Worm (Caenorhabditis elegans) whole organism, L2 larva: ENCODE measurements around the gene C05E4.12.

Source experiments
- F13H6.1 ChIP-seq: sonication (generic microtip); optimal IDR thresholded peaks from 2 replicates; lab custom pipeline; 2016; ENCODE audit warnings: missing genetic modification characterization, missing compliant biosample characterization
- R02D3.7 ChIP-seq: fragments of 150-350 bp; optimal IDR thresholded peaks from 2 replicates; lab custom pipeline; 2014; ENCODE audit warnings: missing biosample characterization, missing genetic modification characterization
- Y55F3AM.14 ChIP-seq: fragments of 200-800 bp; sonication (Bioruptor generic); optimal IDR thresholded peaks from 2 replicates; lab custom pipeline; 2018; ENCODE audit warnings: mild to moderate bottlenecking, missing genetic modification characterization, missing compliant biosample characterization
- ZK546.5 ChIP-seq: sonication (generic microtip); optimal IDR thresholded peaks from 2 replicates; lab custom pipeline; 2017; ENCODE audit warnings: missing biosample characterization, missing genetic modification characterization
- alr-1 ChIP-seq: fragments of 150-350 bp; optimal IDR thresholded peaks from 2 replicates; lab custom pipeline; 2014; ENCODE audit warnings: missing biosample characterization, missing genetic modification characterization
- aly-2 ChIP-seq: fragments of 150-350 bp; optimal IDR thresholded peaks from 2 replicates; lab custom pipeline; 2014; ENCODE audit warnings: missing biosample characterization, missing genetic modification characterization
- ama-1 ChIP-seq: fragments of 150-350 bp; optimal IDR thresholded peaks from 2 replicates; lab custom pipeline; 2018; ENCODE audit warnings: inconsistent platforms
- blmp-1 ChIP-seq: sonication (generic microtip); optimal IDR thresholded peaks from 2 replicates; lab custom pipeline; 2017; ENCODE audit warnings: missing genetic modification characterization, mild to moderate bottlenecking, missing compliant biosample characterization, antibody characterized with exemption, moderate library complexity; ENCODE audit not compliant: insufficient read depth
- ceh-16 ChIP-seq: fragments of 150-350 bp; optimal IDR thresholded peaks from 2 replicates; lab custom pipeline; 2014; ENCODE audit warnings: missing biosample characterization, missing genetic modification characterization
- ceh-82 ChIP-seq: fragments of 150-350 bp; optimal IDR thresholded peaks from 2 replicates; lab custom pipeline; 2014; ENCODE audit warnings: missing biosample characterization, missing genetic modification characterization
- crh-2 ChIP-seq: sonication (generic microtip); optimal IDR thresholded peaks from 2 replicates; lab custom pipeline; 2017; ENCODE audit warnings: missing biosample characterization, missing genetic modification characterization
- dmd-4 ChIP-seq: sonication (generic microtip); optimal IDR thresholded peaks from 2 replicates; lab custom pipeline; 2017; ENCODE audit warnings: missing biosample characterization, missing genetic modification characterization
- egl-27 ChIP-seq: sonication (generic microtip); optimal IDR thresholded peaks from 3 replicates; lab custom pipeline; 2017; ENCODE audit warnings: missing biosample characterization, missing genetic modification reagents, missing genetic modification characterization
- elt-1 ChIP-seq: fragments of 150-350 bp; optimal IDR thresholded peaks from 2 replicates; lab custom pipeline; 2014; ENCODE audit warnings: missing biosample characterization, missing genetic modification characterization
- elt-3 ChIP-seq: sonication (generic microtip); optimal IDR thresholded peaks from 2 replicates; lab custom pipeline; 2017; ENCODE audit warnings: missing biosample characterization, missing genetic modification characterization
- fos-1 ChIP-seq: fragments of 150-350 bp; optimal IDR thresholded peaks from 2 replicates; lab custom pipeline; 2014; ENCODE audit warnings: missing biosample characterization, missing genetic modification characterization
- gmeb-1 ChIP-seq: fragments of 150-350 bp; optimal IDR thresholded peaks from 2 replicates; lab custom pipeline; 2014; ENCODE audit warnings: missing biosample characterization, missing genetic modification characterization
- lin-11 ChIP-seq: fragments of 150-350 bp; sonication (generic microtip); optimal IDR thresholded peaks from 2 replicates; lab custom pipeline; 2014; ENCODE audit warnings: missing biosample characterization, missing genetic modification characterization, inconsistent platforms, mixed read lengths
- lin-13 ChIP-seq: fragments of 150-350 bp; optimal IDR thresholded peaks from 2 replicates; lab custom pipeline; 2014; ENCODE audit warnings: missing biosample characterization, missing genetic modification reagents, missing genetic modification characterization
- lin-39 ChIP-seq: fragments of 150-350 bp; optimal IDR thresholded peaks from 2 replicates; lab custom pipeline; 2014; ENCODE audit warnings: missing biosample characterization, missing genetic modification reagents, missing genetic modification characterization
- lsy-2 ChIP-seq, 2 experiments: fragments of 150-350 bp in 1 of 2; sonication (generic microtip) in 1 of 2; optimal IDR thresholded peaks; 2 replicates each; lab custom pipeline; 2014 to 2017; ENCODE audit warnings: missing biosample characterization in 2 of 2, missing genetic modification characterization in 2 of 2
- mab-5 ChIP-seq: fragments of 150-350 bp; optimal IDR thresholded peaks from 2 replicates; lab custom pipeline; 2014; ENCODE audit warnings: missing biosample characterization, missing genetic modification characterization
- mdl-1 ChIP-seq, 2 experiments: fragments of 150-350 bp in 1 of 2; sonication (generic microtip) in 1 of 2; optimal IDR thresholded peaks; 2 replicates each; lab custom pipeline; 2017; ENCODE audit warnings: missing biosample characterization in 2 of 2, missing genetic modification characterization in 2 of 2
- nhr-10 ChIP-seq: sonication (generic microtip); optimal IDR thresholded peaks from 2 replicates; lab custom pipeline; 2017; ENCODE audit warnings: missing biosample characterization, missing genetic modification characterization
- nhr-11 ChIP-seq: fragments of 150-350 bp; optimal IDR thresholded peaks from 2 replicates; lab custom pipeline; 2014; ENCODE audit warnings: missing biosample characterization, missing genetic modification characterization
- nhr-129 ChIP-seq: fragments of 150-350 bp; optimal IDR thresholded peaks from 2 replicates; lab custom pipeline; 2014; ENCODE audit warnings: missing biosample characterization, missing genetic modification characterization
- nhr-21 ChIP-seq: fragments of 150-350 bp; optimal IDR thresholded peaks from 2 replicates; lab custom pipeline; 2014; ENCODE audit warnings: missing biosample characterization, missing genetic modification characterization
- nhr-237 ChIP-seq: fragments of 150-350 bp; optimal IDR thresholded peaks from 2 replicates; lab custom pipeline; 2014; ENCODE audit warnings: missing biosample characterization, missing genetic modification characterization
- nhr-25 ChIP-seq: fragments of 150-350 bp; sonication (generic microtip); optimal IDR thresholded peaks from 3 replicates; lab custom pipeline; 2014; ENCODE audit warnings: missing biosample characterization, missing genetic modification characterization
- nhr-6 ChIP-seq: fragments of 150-350 bp; optimal IDR thresholded peaks from 2 replicates; lab custom pipeline; 2014; ENCODE audit warnings: missing biosample characterization, missing genetic modification characterization
- nhr-77 ChIP-seq: fragments of 150-350 bp; optimal IDR thresholded peaks from 2 replicates; lab custom pipeline; 2014; ENCODE audit warnings: missing biosample characterization, missing genetic modification characterization
- peb-1 ChIP-seq: fragments of 150-350 bp; optimal IDR thresholded peaks from 2 replicates; lab custom pipeline; 2014; ENCODE audit warnings: missing biosample characterization, missing genetic modification characterization
- sem-4 ChIP-seq: fragments of 150-350 bp; optimal IDR thresholded peaks from 2 replicates; lab custom pipeline; 2014; ENCODE audit warnings: missing biosample characterization, missing genetic modification reagents, missing genetic modification characterization
- skn-1 ChIP-seq: sonication (generic microtip); optimal IDR thresholded peaks from 2 replicates; lab custom pipeline; 2017; ENCODE audit warnings: missing biosample characterization, missing genetic modification characterization
- sma-3 ChIP-seq: sonication (generic microtip); optimal IDR thresholded peaks from 2 replicates; lab custom pipeline; 2016; ENCODE audit warnings: missing genetic modification reagents, missing genetic modification characterization, missing compliant biosample characterization
- sma-9 ChIP-seq, 2 experiments: fragments of 150-350 bp in 1 of 2; sonication (generic microtip) in 1 of 2; optimal IDR thresholded peaks; 2 replicates each; lab custom pipeline; 2014 to 2016; ENCODE audit warnings: missing genetic modification characterization in 2 of 2, mild to moderate bottlenecking in 1 of 2, missing biosample characterization in 1 of 2, missing compliant biosample characterization in 1 of 2, missing genetic modification reagents in 1 of 2, moderate library complexity in 1 of 2
- unc-55 ChIP-seq: fragments of 150-350 bp; sonication (generic microtip); optimal IDR thresholded peaks from 3 replicates; lab custom pipeline; 2014; ENCODE audit warnings: missing biosample characterization, missing genetic modification reagents, missing genetic modification characterization
- unc-62 ChIP-seq: fragments of 150-350 bp; optimal IDR thresholded peaks from 2 replicates; lab custom pipeline; 2014; ENCODE audit warnings: missing biosample characterization, missing genetic modification reagents, missing genetic modification characterization
- zag-1 ChIP-seq: fragments of 150-350 bp; optimal IDR thresholded peaks from 2 replicates; lab custom pipeline; 2014; ENCODE audit warnings: missing biosample characterization, missing genetic modification characterization
- ztf-1 ChIP-seq: fragments of 200-800 bp; sonication (Bioruptor generic); conservative IDR thresholded peaks from 2 replicates; pipeline ENCODE4 v1.3.6; 2022; ENCODE audit warnings: missing genetic modification characterization, missing compliant biosample characterization
- ztf-4 ChIP-seq: fragments of 150-350 bp; optimal IDR thresholded peaks from 2 replicates; lab custom pipeline; 2014; ENCODE audit warnings: missing biosample characterization, missing genetic modification characterization

C05E4.12 gene

ce11 chrV:782432-782831 lies 20.6 kb upstream of the C05E4.12 start, which contains the start of gene srab-16:
Gene srab-16, plus strand, starts transcription at chrV:782732.
- TF ChIP-seq zag-1 (tag; lab: Kevin White, UChicago) = no peak
- TF ChIP-seq ztf-4 (tag; lab: Kevin White, UChicago) = no peak
- TF ChIP-seq sem-4 = no peak
- no peak for TF ChIP-seq Y55F3AM.14 (GFP tag; lab: Kevin White, UChicago)

ce11 chrV:779999-780398 lies 18.2 kb upstream of the C05E4.12 start, which contains the start of gene srbc-60:
Gene srbc-60, plus strand, starts transcription at chrV:780299.
- no peak for TF ChIP-seq nhr-77 (tag; lab: Kevin White, UChicago)
- TF ChIP-seq sma-3 (GFP tag; lab: Kevin White, UChicago) = no peak
- no peak for TF ChIP-seq lsy-2 (tag; optimal IDR thresholded peaks at IDR 0.05; lab: Kevin White, UChicago)
- no peak for TF ChIP-seq ceh-82 (tag; lab: Kevin White, UChicago)
- TF ChIP-seq lin-13 (GFP tag; lab: Kevin White, UChicago) = no peak
- TF ChIP-seq elt-3 = no peak
- TF ChIP-seq peb-1 = no peak
- no peak for TF ChIP-seq sma-9 (GFP tag; optimal IDR thresholded peaks at IDR 0.05; lab: Kevin White, UChicago)
- TF ChIP-seq sma-9 (tag; optimal IDR thresholded peaks at IDR 0.05; lab: Kevin White, UChicago) = no peak
- no peak for TF ChIP-seq ztf-4 (tag; lab: Kevin White, UChicago)

- TF ChIP-seq nhr-6 (tag; lab: Kevin White, UChicago) (no peak), nhr-129 (no peak), egl-27 (no peak), R02D3.7 (tag; lab: Kevin White, UChicago) (no peak), lsy-2 (tag; optimal IDR thresholded peaks at IDR 0.05; lab: Kevin White, UChicago) (no peak), nhr-21 (tag; lab: Kevin White, UChicago) (no peak), blmp-1 (tag; lab: Kevin White, UChicago) (no peak), ztf-4 (tag; lab: Kevin White, UChicago) (no peak), crh-2 (tag; lab: Kevin White, UChicago) (no peak), F13H6.1 (no peak), peb-1 (no peak), elt-3 (no peak), skn-1 (tag; lab: Kevin White, UChicago) (no peak)
Measured at ce11 chrV:778339-778738, 16.6 kb upstream of the C05E4.12 start, which contains the start of gene srbc-59. Gene srbc-59, plus strand, starts transcription at chrV:778639.

- TF ChIP-seq ZK546.5 (tag; lab: Kevin White, UChicago) (no peak), lsy-2 (tag; optimal IDR thresholded peaks at IDR 0.05; lab: Kevin White, UChicago) (peak in 1 of 2 experiments; percentile 26), nhr-21 (tag; lab: Kevin White, UChicago) (peak; percentile 24), sma-3 (GFP tag; lab: Kevin White, UChicago) (peak; percentile 0), nhr-25 (tag; lab: Kevin White, UChicago) (peak; percentile 10), nhr-237 (tag; lab: Kevin White, UChicago) (peak; percentile 15), unc-55 (GFP tag; lab: Kevin White, UChicago) (no peak), nhr-77 (tag; lab: Kevin White, UChicago) (peak; percentile 95)
Measured at ce11 chrV:777285-777684, 15.5 kb upstream of the C05E4.12 start, which contains the start of gene R09E12.9. Gene R09E12.9, plus strand, starts transcription at chrV:777600.

- TF ChIP-seq ztf-4 (tag; lab: Kevin White, UChicago) = peak; percentile 41
- TF ChIP-seq ceh-82 (tag; lab: Kevin White, UChicago) = no peak
- no peak for TF ChIP-seq nhr-21 (tag; lab: Kevin White, UChicago)
- TF ChIP-seq nhr-10 (tag; lab: Kevin White, UChicago) = no peak
- TF ChIP-seq lsy-2 (tag; optimal IDR thresholded peaks at IDR 0.05; lab: Kevin White, UChicago) = peak in 1 of 2 experiments; percentile 13
- no peak for TF ChIP-seq peb-1
- no peak for TF ChIP-seq mab-5 (tag; lab: Kevin White, UChicago)
- no peak for TF ChIP-seq lin-39 (tag; lab: Kevin White, UChicago)
- TF ChIP-seq unc-62 (GFP tag; lab: Kevin White, UChicago) = no peak
- no peak for TF ChIP-seq nhr-11 (tag; lab: Kevin White, UChicago)
- no peak for TF ChIP-seq skn-1 (tag; lab: Kevin White, UChicago)
- no peak for TF ChIP-seq ztf-1 (GFP tag; lab: Robert Waterston, UW)
- TF ChIP-seq sma-9 (GFP tag; optimal IDR thresholded peaks at IDR 0.05; lab: Kevin White, UChicago) = no peak
- no peak for TF ChIP-seq sma-9 (tag; optimal IDR thresholded peaks at IDR 0.05; lab: Kevin White, UChicago)
- no peak for TF ChIP-seq elt-1 (tag; lab: Kevin White, UChicago)
- TF ChIP-seq ceh-16 = no peak
- no peak for TF ChIP-seq nhr-77 (tag; lab: Kevin White, UChicago)
- no peak for TF ChIP-seq nhr-237 (tag; lab: Kevin White, UChicago)
- TF ChIP-seq nhr-25 (tag; lab: Kevin White, UChicago) = no peak
- TF ChIP-seq blmp-1 (tag; lab: Kevin White, UChicago) = no peak
- no peak for TF ChIP-seq aly-2 (tag; lab: Kevin White, UChicago)
- TF ChIP-seq F13H6.1 = peak; percentile 3
- TF ChIP-seq dmd-4 = no peak
- peak; percentile 23 for TF ChIP-seq gmeb-1 (tag; lab: Kevin White, UChicago)
- no peak for TF ChIP-seq sem-4
- TF ChIP-seq nhr-6 (tag; lab: Kevin White, UChicago) = no peak
- TF ChIP-seq egl-27 = no peak
- TF ChIP-seq lin-11 (tag; lab: Kevin White, UChicago) = no peak
- no peak for TF ChIP-seq mdl-1 (tag; optimal IDR thresholded peaks at IDR 0.05; lab: Kevin White, UChicago)
- TF ChIP-seq ama-1 (lab: Kevin White, UChicago) = peak; percentile 70
- TF ChIP-seq crh-2 (tag; lab: Kevin White, UChicago) = peak; percentile 27
- TF ChIP-seq alr-1 (tag; lab: Kevin White, UChicago) = no peak
- TF ChIP-seq fos-1 (tag; lab: Kevin White, UChicago) = no peak
- no peak for TF ChIP-seq Y55F3AM.14 (GFP tag; lab: Kevin White, UChicago)
Measured at ce11 chrV:774875-775359, 13.1 kb upstream of the C05E4.12 start, which contains the start of gene srbc-58. Gene srbc-58, plus strand, starts transcription at chrV:774995.
